Worm (Caenorhabditis elegans): ENCODE data around the gene Y110A2AL.3.

Gene Y110A2AL.3

DNA sequence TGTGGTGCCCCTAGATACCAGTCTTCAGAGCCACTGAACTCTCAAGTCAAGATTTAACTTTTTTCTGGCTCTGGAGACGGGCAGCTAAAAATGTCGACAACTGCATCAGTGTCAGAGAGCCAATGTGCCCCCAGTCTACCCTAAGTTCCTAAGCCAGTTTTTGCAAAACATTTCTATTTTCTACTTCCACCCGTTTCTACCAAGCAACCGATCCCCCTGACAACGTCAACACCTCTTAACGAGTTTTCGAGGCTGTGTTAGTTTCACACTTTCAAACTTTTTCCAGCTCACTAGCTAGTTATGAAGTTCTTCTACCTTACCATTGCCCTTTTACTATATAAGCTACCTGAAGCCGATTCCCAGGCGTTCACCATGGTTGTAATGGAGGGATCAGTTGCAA, 2.6 kb upstream of the Y110A2AL.3 start, which contains the start of gene Y110A2AL.5:
Gene Y110A2AL.5, plus strand, starts transcription at position 301 of the 400 bp plus-strand sequence.
- no peak for TF ChIP-seq egl-44 (GFP tag; IDR thresholded peaks at IDR 0.05)

DNA sequence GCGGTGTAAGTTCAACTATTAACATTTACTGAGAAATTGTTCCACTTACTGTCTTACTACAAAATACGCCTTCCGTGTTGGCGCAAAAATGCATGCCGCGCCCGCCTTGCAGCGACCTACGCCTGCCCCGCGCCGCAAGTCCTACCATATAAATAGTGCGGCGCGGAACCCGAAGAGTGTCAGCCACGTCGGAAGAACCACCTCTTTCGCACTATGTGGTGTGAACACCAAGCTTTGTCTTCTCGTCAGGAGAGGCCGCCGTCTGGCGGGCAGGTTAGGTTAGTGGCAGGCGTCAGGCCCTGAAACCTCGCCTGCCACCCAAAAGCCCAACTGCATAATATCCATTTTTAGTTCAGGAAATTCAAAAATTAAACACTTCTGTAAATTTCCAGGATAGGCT, 1.5 kb upstream of the Y110A2AL.3 start:
- TF ChIP-seq nhr-120 (GFP tag; IDR thresholded peaks at IDR 0.05): 0 out of 2 replicates have a peak, but pooled peaks have one; percentile 28
- no peak for TF ChIP-seq nhr-80 (tag; optimal IDR thresholded peaks at IDR 0.05)
- TF ChIP-seq let-526 (GFP tag; IDR thresholded peaks at IDR 0.05): no peak
- peak; percentile 55; the same call in 1 of the 2 replicates for TF ChIP-seq zfh-2 (GFP tag; conservative IDR thresholded peaks at IDR 0.05)
- no peak for TF ChIP-seq madf-8 (GFP tag; conservative IDR thresholded peaks at IDR 0.05)
- no peak for TF ChIP-seq ztf-6 (GFP tag; IDR thresholded peaks at IDR 0.05)
- TF ChIP-seq egl-18 (GFP tag; IDR thresholded peaks at IDR 0.05): no peak
- TF ChIP-seq F33H1.4 (GFP tag; IDR thresholded peaks at IDR 0.05): no peak
- no peak for TF ChIP-seq ceh-40 (GFP tag; IDR thresholded peaks at IDR 0.05)

ce11 chrII:2867701-2868100, 827 bp downstream of the Y110A2AL.3 start, which contains the start of gene Y110A2AL.2:
Gene Y110A2AL.2, plus strand, starts transcription at chrII:2868001.
- no peak for TF ChIP-seq repo-1 (tag; optimal IDR thresholded peaks at IDR 0.05)
- TF ChIP-seq ztf-3 (GFP tag; optimal IDR thresholded peaks at IDR 0.05): no peak
- no peak for TF ChIP-seq nhr-80 (tag; optimal IDR thresholded peaks at IDR 0.05)
- TF ChIP-seq D2030.7 (GFP tag; IDR thresholded peaks at IDR 0.05): no peak
- no peak for TF ChIP-seq Y56A3A.18 (GFP tag; IDR thresholded peaks at IDR 0.05)
- TF ChIP-seq C17E4.6 (GFP tag; IDR thresholded peaks at IDR 0.05): no peak
- TF ChIP-seq F22D6.2 (tag; optimal IDR thresholded peaks at IDR 0.05): no peak
- no peak for TF ChIP-seq madf-8 (GFP tag; conservative IDR thresholded peaks at IDR 0.05)
- no peak for TF ChIP-seq akir-1 (GFP tag; optimal IDR thresholded peaks at IDR 0.05)
- no peak for TF ChIP-seq dox-1 (GFP tag; IDR thresholded peaks at IDR 0.05)
- no peak for TF ChIP-seq ekl-4 (GFP tag; IDR thresholded peaks at IDR 0.05)
- no peak for TF ChIP-seq cebp-2 (GFP tag; IDR thresholded peaks at IDR 0.05)

DNA sequence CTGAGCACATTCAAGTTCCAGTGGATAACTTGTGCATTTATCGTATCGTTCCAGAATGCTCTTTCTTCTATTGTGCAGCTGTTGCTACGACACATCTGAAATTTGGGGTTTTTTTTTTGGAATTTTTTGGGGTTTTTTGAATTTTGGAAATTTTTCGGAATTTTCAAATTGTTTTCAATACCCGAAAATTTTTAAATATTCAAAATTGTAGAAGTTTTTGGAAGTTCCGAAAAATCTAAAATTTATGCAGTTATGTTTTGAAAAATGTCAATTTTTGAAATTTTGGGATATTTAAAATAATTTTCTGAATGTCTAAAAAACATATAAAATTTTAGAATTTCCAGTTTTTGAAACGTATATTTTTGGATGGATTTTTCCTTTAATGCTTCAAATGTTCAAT, 4.9 kb downstream of the Y110A2AL.3 start, which contains the start of gene Y110A2AL.10:
Gene Y110A2AL.10, minus strand, starts transcription at position 101 of the 400 bp plus-strand sequence.
- TF ChIP-seq lin-40 (tag; optimal IDR thresholded peaks at IDR 0.05) (no peak), zim-3 (tag; optimal IDR thresholded peaks at IDR 0.05) (no peak), lsl-1 (GFP tag; optimal IDR thresholded peaks at IDR 0.05) (no peak), ceh-91 (GFP tag; IDR thresholded peaks at IDR 0.05) (no peak), efl-1 (GFP tag; optimal IDR thresholded peaks at IDR 0.05) (no peak), bed-1 (GFP tag; IDR thresholded peaks at IDR 0.05) (no peak), madf-6 (GFP tag; IDR thresholded peaks at IDR 0.05) (no peak), Y53F4B.3 (GFP tag; IDR thresholded peaks at IDR 0.05) (no peak), snpc-4 (GFP tag; optimal IDR thresholded peaks at IDR 0.05) (no peak), snpc-4 (tag; optimal IDR thresholded peaks at IDR 0.05) (no peak), attf-5 (GFP tag; optimal IDR thresholded peaks at IDR 0.05) (no peak), egl-44 (GFP tag; IDR thresholded peaks at IDR 0.05) (no peak), bed-2 (GFP tag; IDR thresholded peaks at IDR 0.05) (no peak), fkh-3 (tag; optimal IDR thresholded peaks at IDR 0.05) (no peak)

ce11 chrII:2874801-2875200, 7.9 kb downstream of the Y110A2AL.3 start, which contains the start of gene Y110A2AL.1:
Gene Y110A2AL.1, plus strand, starts transcription at chrII:2875101.
- TF ChIP-seq sea-2 (GFP tag; IDR thresholded peaks at IDR 0.05) (no peak), lin-54 (GFP tag; optimal IDR thresholded peaks at IDR 0.05) (no peak), ztf-26 (tag; optimal IDR thresholded peaks at IDR 0.05) (no peak), F10E7.11 (tag; optimal IDR thresholded peaks at IDR 0.05) (no peak)
